Fruit fly (Drosophila melanogaster) whole organism, embryonic: ENCODE measurements around the gene CG15506.

Source experiments
- Abd-B ChIP-seq: fragments of 200-800 bp; sonication (Bioruptor generic); optimal IDR thresholded peaks from 2 replicates; lab custom pipeline; 2018; ENCODE audit warnings: missing biosample characterization, mild to moderate bottlenecking, missing genetic modification characterization, moderate library complexity
- CG10267 ChIP-seq: fragments of 200-800 bp; sonication (Bioruptor generic); optimal IDR thresholded peaks from 2 replicates; lab custom pipeline; 2018; ENCODE audit warnings: missing biosample characterization, mild to moderate bottlenecking, missing genetic modification characterization, moderate library complexity
- CG10321 ChIP-seq: fragments of 200-800 bp; sonication (Bioruptor generic); IDR thresholded peaks from 2 replicates; pipeline ENCODE4 v1.3.6; 2022; ENCODE audit warnings: missing biosample characterization, missing genetic modification characterization
- CG10979 ChIP-seq: fragments of 200-800 bp; sonication (Bioruptor generic); optimal IDR thresholded peaks from 2 replicates; lab custom pipeline; 2018; ENCODE audit warnings: missing biosample characterization, mild to moderate bottlenecking, missing genetic modification characterization, moderate library complexity
- CG11696 ChIP-seq: fragments of 200-800 bp; sonication (Bioruptor generic); IDR thresholded peaks from 2 replicates; pipeline ENCODE4 v1.3.6; 2022; ENCODE audit warnings: missing biosample characterization, missing genetic modification characterization
- CG13775 ChIP-seq: fragments of 200-800 bp; sonication (Bioruptor generic); optimal IDR thresholded peaks from 3 replicates; lab custom pipeline; 2017; ENCODE audit warnings: missing biosample characterization, mild to moderate bottlenecking, missing genetic modification characterization
- CG1602 ChIP-seq: fragments of 200-800 bp; sonication (Bioruptor generic); optimal IDR thresholded peaks from 3 replicates; lab custom pipeline; 2016; ENCODE audit warnings: missing biosample characterization, missing genetic modification characterization
- CG17359 ChIP-seq: fragments of 200-800 bp; sonication (Bioruptor generic); optimal IDR thresholded peaks from 3 replicates; lab custom pipeline; 2018; ENCODE audit warnings: missing biosample characterization, mild to moderate bottlenecking, missing genetic modification characterization, moderate library complexity
- CG18262 ChIP-seq: fragments of 200-800 bp; optimal IDR thresholded peaks from 3 replicates; lab custom pipeline; 2019; ENCODE audit warnings: missing biosample characterization, mild to moderate bottlenecking, missing genetic modification characterization, moderate library complexity
- CG31388 ChIP-seq: fragments of 200-800 bp; sonication (Bioruptor generic); optimal IDR thresholded peaks from 2 replicates; lab custom pipeline; 2016; ENCODE audit warnings: missing biosample characterization, missing genetic modification characterization
- CG32772 ChIP-seq: fragments of 200-800 bp; sonication (Bioruptor generic); IDR thresholded peaks from 2 replicates; pipeline ENCODE4 v1.3.6; 2022; ENCODE audit warnings: missing biosample characterization, missing genetic modification characterization
- CG34422 ChIP-seq: fragments of 200-800 bp; sonication (Bioruptor generic); IDR thresholded peaks from 3 replicates; pipeline ENCODE4 v1.3.6; 2022; ENCODE audit warnings: missing biosample characterization, missing genetic modification characterization
- CG4328 ChIP-seq: fragments of 200-800 bp; sonication (Bioruptor generic); optimal IDR thresholded peaks from 3 replicates; lab custom pipeline; 2017; ENCODE audit warnings: missing biosample characterization, missing genetic modification reagents, missing genetic modification characterization
- CG5180 ChIP-seq: fragments of 200-800 bp; sonication (Bioruptor generic); optimal IDR thresholded peaks from 3 replicates; lab custom pipeline; 2017; ENCODE audit warnings: missing biosample characterization, missing genetic modification characterization, mild to moderate bottlenecking, moderate library complexity, missing genetic modification reagents
- CG7839 ChIP-seq: fragments of 200-800 bp; sonication (Bioruptor generic); optimal IDR thresholded peaks from 3 replicates; lab custom pipeline; 2018; ENCODE audit warnings: missing biosample characterization, mild to moderate bottlenecking, missing genetic modification characterization, moderate library complexity
- CG7963 ChIP-seq: fragments of 200-800 bp; sonication (Bioruptor generic); IDR thresholded peaks from 3 replicates; pipeline ENCODE4 v1.3.6; 2022; ENCODE audit warnings: missing biosample characterization, missing genetic modification characterization; ENCODE audit not compliant: partially characterized antibody
- Camta ChIP-seq: fragments of 200-800 bp; sonication (Bioruptor generic); optimal IDR thresholded peaks from 2 replicates; lab custom pipeline; 2016; ENCODE audit warnings: missing biosample characterization, missing genetic modification characterization
- CoRest ChIP-seq: fragments of 200-800 bp; sonication (Bioruptor generic); optimal IDR thresholded peaks from 3 replicates; lab custom pipeline; 2018; ENCODE audit warnings: missing biosample characterization, mild to moderate bottlenecking, missing genetic modification characterization, moderate library complexity
- D19A ChIP-seq: fragments of 200-800 bp; optimal IDR thresholded peaks from 3 replicates; lab custom pipeline; 2019; ENCODE audit warnings: missing biosample characterization, mild to moderate bottlenecking, missing genetic modification characterization, moderate library complexity
- Ets97D ChIP-seq: fragments of 200-800 bp; sonication (Bioruptor generic); optimal IDR thresholded peaks from 3 replicates; lab custom pipeline; 2016; ENCODE audit warnings: missing biosample characterization, missing genetic modification characterization
- Gsc ChIP-seq: fragments of 200-800 bp; sonication (Bioruptor generic); IDR thresholded peaks from 2 replicates; pipeline ENCODE4 v1.3.6; 2022; ENCODE audit warnings: missing biosample characterization, missing genetic modification characterization
- Hmr ChIP-seq: fragments of 200-800 bp; sonication (Bioruptor generic); optimal IDR thresholded peaks from 3 replicates; lab custom pipeline; 2017; ENCODE audit warnings: mild to moderate bottlenecking, missing biosample characterization, missing genetic modification reagents, missing genetic modification characterization
- Hr3 ChIP-seq: fragments of 200-800 bp; sonication (Bioruptor generic); optimal IDR thresholded peaks from 3 replicates; lab custom pipeline; 2016; ENCODE audit warnings: missing biosample characterization, missing genetic modification characterization
- Lim3 ChIP-seq: fragments of 200-800 bp; sonication (Bioruptor generic); IDR thresholded peaks from 2 replicates; pipeline ENCODE4 v1.3.6; 2022; ENCODE audit warnings: missing biosample characterization, missing genetic modification characterization
- Myb ChIP-seq: fragments of 200-800 bp; sonication (Bioruptor generic); optimal IDR thresholded peaks from 2 replicates; lab custom pipeline; 2016; ENCODE audit warnings: missing biosample characterization, missing genetic modification characterization
- Nf-YC ChIP-seq: fragments of 200-800 bp; optimal IDR thresholded peaks from 3 replicates; lab custom pipeline; 2019; ENCODE audit warnings: missing biosample characterization, mild to moderate bottlenecking, missing genetic modification characterization, moderate library complexity
- PHDP ChIP-seq: fragments of 200-800 bp; sonication (Bioruptor generic); optimal IDR thresholded peaks from 3 replicates; lab custom pipeline; 2018; ENCODE audit warnings: missing biosample characterization, mild to moderate bottlenecking, missing genetic modification characterization, moderate library complexity
- Ptx1 ChIP-seq: fragments of 200-800 bp; sonication (Bioruptor generic); IDR thresholded peaks from 2 replicates; pipeline ENCODE4 v1.3.6; 2022; ENCODE audit warnings: missing biosample characterization, missing genetic modification characterization
- Sox102F ChIP-seq: fragments of 200-800 bp; sonication (Bioruptor generic); optimal IDR thresholded peaks from 2 replicates; lab custom pipeline; 2018; ENCODE audit warnings: missing biosample characterization, mild to moderate bottlenecking, missing genetic modification characterization, moderate library complexity
- Vsx1 ChIP-seq: fragments of 200-800 bp; sonication (Bioruptor generic); optimal IDR thresholded peaks from 2 replicates; lab custom pipeline; 2017; ENCODE audit warnings: missing biosample characterization, mild to moderate bottlenecking, missing genetic modification characterization, missing genetic modification reagents
- az2 ChIP-seq: fragments of 200-800 bp; sonication (Bioruptor generic); optimal IDR thresholded peaks from 3 replicates; lab custom pipeline; 2016; ENCODE audit warnings: missing biosample characterization, missing genetic modification characterization
- da ChIP-seq: fragments of 200-800 bp; sonication (Bioruptor generic); optimal IDR thresholded peaks from 2 replicates; lab custom pipeline; 2016; ENCODE audit warnings: missing biosample characterization, missing genetic modification characterization
- disco-r ChIP-seq: fragments of 200-800 bp; sonication (Bioruptor generic); optimal IDR thresholded peaks from 2 replicates; lab custom pipeline; 2016; ENCODE audit warnings: missing biosample characterization, missing genetic modification characterization
- grau ChIP-seq: fragments of 200-800 bp; optimal IDR thresholded peaks from 3 replicates; lab custom pipeline; 2019; ENCODE audit warnings: missing biosample characterization, mild to moderate bottlenecking, missing genetic modification characterization, moderate library complexity
- gsb ChIP-seq: fragments of 200-800 bp; sonication (Bioruptor generic); IDR thresholded peaks from 2 replicates; pipeline ENCODE4 v1.3.6; 2022; ENCODE audit warnings: missing biosample characterization, missing genetic modification characterization
- hbn ChIP-seq: fragments of 200-800 bp; sonication (Bioruptor generic); IDR thresholded peaks from 2 replicates; pipeline ENCODE4 v1.3.6; 2022; ENCODE audit warnings: missing biosample characterization, missing genetic modification characterization; ENCODE audit not compliant: partially characterized antibody
- insv ChIP-seq, 2 experiments: fragments of 200-800 bp; sonication (Bioruptor generic); optimal IDR thresholded peaks; 3 replicates each; lab custom pipeline; 2016 to 2018; ENCODE audit warnings: missing biosample characterization in 2 of 2, missing genetic modification characterization in 2 of 2
- lab ChIP-seq: fragments of 200-800 bp; sonication (Bioruptor generic); optimal IDR thresholded peaks from 3 replicates; lab custom pipeline; 2017; ENCODE audit warnings: missing biosample characterization, missing genetic modification characterization, mild to moderate bottlenecking, moderate library complexity, missing genetic modification reagents
- lbe ChIP-seq: fragments of 200-800 bp; sonication (Bioruptor generic); optimal IDR thresholded peaks from 2 replicates; lab custom pipeline; 2016; ENCODE audit warnings: missing biosample characterization, mild to moderate bottlenecking, missing genetic modification characterization
- mam ChIP-seq: fragments of 200-800 bp; sonication (Bioruptor generic); optimal IDR thresholded peaks from 3 replicates; lab custom pipeline; 2016; ENCODE audit warnings: missing biosample characterization, missing genetic modification characterization
- otp ChIP-seq: fragments of 200-800 bp; sonication (Bioruptor generic); IDR thresholded peaks from 3 replicates; pipeline ENCODE4, ENCODE4 v1.3.6; 2022; ENCODE audit warnings: missing biosample characterization, missing genetic modification characterization
- pan ChIP-seq, 4 experiments: fragments of >200 bp in 3 of 4; fragments of 200-800 bp in 1 of 4; sonication (Bioruptor generic) in 1 of 4; optimal IDR thresholded peaks in 3 of 4; IDR thresholded peaks in 1 of 4; 2 replicates each; pipeline versions ENCODE4 v1.3.6 to Lab custom; 2017 to 2022; ENCODE audit warnings: missing biosample characterization in 2 of 4, missing genetic modification characterization in 2 of 4, mixed read lengths in 1 of 4
- sc ChIP-seq, 3 experiments: fragments of >200 bp in 2 of 3; fragments of 200-800 bp in 1 of 3; sonication (Bioruptor generic) in 1 of 3; optimal IDR thresholded peaks; 2 replicates in 2 of 3; 3 replicates in 1 of 3; lab custom pipeline; 2017; ENCODE audit warnings: mild to moderate bottlenecking in 1 of 3, missing biosample characterization in 1 of 3, missing genetic modification characterization in 1 of 3, missing genetic modification reagents in 1 of 3
- sens-2 ChIP-seq: fragments of 200-800 bp; sonication (Bioruptor generic); IDR thresholded peaks from 2 replicates; pipeline ENCODE4 v1.3.6; 2022; ENCODE audit warnings: missing biosample characterization, missing genetic modification characterization
- tap ChIP-seq: fragments of 200-800 bp; optimal IDR thresholded peaks from 3 replicates; lab custom pipeline; 2019; ENCODE audit warnings: missing biosample characterization, mild to moderate bottlenecking, missing genetic modification characterization, moderate library complexity
- tgo ChIP-seq: fragments of 200-800 bp; sonication (Bioruptor generic); IDR thresholded peaks from 3 replicates; pipeline ENCODE4 v1.3.6; 2022; ENCODE audit warnings: missing biosample characterization, missing genetic modification characterization
- tin ChIP-seq: fragments of 200-800 bp; sonication (Bioruptor generic); optimal IDR thresholded peaks from 3 replicates; lab custom pipeline; 2016; ENCODE audit warnings: missing biosample characterization, missing genetic modification characterization
- toy ChIP-seq: fragments of 200-800 bp; sonication (Bioruptor generic); IDR thresholded peaks from 2 replicates; pipeline ENCODE4 v1.3.6; 2022; ENCODE audit warnings: missing biosample characterization, missing genetic modification characterization
- unpg ChIP-seq: fragments of 200-800 bp; sonication (Bioruptor generic); optimal IDR thresholded peaks from 3 replicates; lab custom pipeline; 2018; ENCODE audit warnings: missing biosample characterization, mild to moderate bottlenecking, missing genetic modification characterization, moderate library complexity
- yki ChIP-seq: fragments of >200 bp; optimal IDR thresholded peaks from 3 replicates; lab custom pipeline; 2018

The CG15506 gene

DNA sequence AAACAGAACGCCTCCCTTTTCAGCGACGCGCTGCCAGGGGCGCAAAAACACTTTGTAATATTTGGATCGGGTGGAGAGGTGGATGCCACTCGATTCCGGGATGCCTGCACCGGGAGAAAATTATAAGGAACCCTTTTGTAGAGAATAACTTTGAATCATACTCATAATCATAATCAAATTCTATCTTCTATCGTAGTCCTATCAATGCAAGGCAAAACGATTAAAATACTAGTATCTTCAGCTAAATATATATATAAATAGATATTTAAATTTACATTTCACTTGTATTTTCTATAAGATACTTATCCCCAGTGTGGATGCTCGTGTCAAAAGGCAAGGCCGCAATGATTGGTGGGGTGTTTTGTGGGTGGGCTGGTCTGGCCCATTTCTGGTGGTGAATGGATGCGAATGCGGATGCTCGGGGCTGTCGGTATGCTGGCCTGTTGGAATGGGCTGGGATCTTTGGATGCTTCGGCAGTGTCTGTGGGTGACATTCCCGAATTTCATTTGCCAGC, 12.6 kb upstream of the CG15506 start (continued):
- no peak for TF ChIP-seq hbn (GFP tag; lab: Robert Waterston, UW)
- TF ChIP-seq gsb (GFP tag; lab: Robert Waterston, UW), result no peak
- TF ChIP-seq Hmr (GFP tag; lab: Kevin White, UChicago), result no peak
- peak; percentile 17 for TF ChIP-seq unpg (GFP tag; lab: Kevin White, UChicago)
- TF ChIP-seq CG11696 (GFP tag; lab: Robert Waterston, UW), result no peak
- no peak for TF ChIP-seq Gsc
- TF ChIP-seq toy, result no peak
- TF ChIP-seq CG34422 (GFP tag; lab: Robert Waterston, UW), result no peak
- TF ChIP-seq Lim3 (GFP tag; lab: Robert Waterston, UW), result no peak
- TF ChIP-seq tin (GFP tag; lab: Kevin White, UChicago), result no peak
- peak; percentile 55 for TF ChIP-seq Nf-YC (tag; lab: Kevin White, UChicago)
- no peak for TF ChIP-seq lbe (GFP tag; lab: Kevin White, UChicago)
- no peak for TF ChIP-seq mam
- no peak for TF ChIP-seq sc (optimal IDR thresholded peaks at IDR 0.05; lab: Kevin White, UChicago)
- TF ChIP-seq sc (GFP tag; optimal IDR thresholded peaks at IDR 0.05; lab: Kevin White, UChicago), result no peak
- no peak for TF ChIP-seq otp (GFP tag; lab: Robert Waterston, UW)
- no peak for TF ChIP-seq yki (lab: Kevin White, UChicago)
- TF ChIP-seq Camta (GFP tag; lab: Kevin White, UChicago), result no peak
- no peak for TF ChIP-seq Abd-B (GFP tag; lab: Kevin White, UChicago)
- no peak for TF ChIP-seq Ets97D (GFP tag; lab: Kevin White, UChicago)
- no peak for TF ChIP-seq Myb (GFP tag; lab: Kevin White, UChicago)
- no peak for TF ChIP-seq CG31388
- no peak for TF ChIP-seq Ptx1 (GFP tag; lab: Robert Waterston, UW)
- TF ChIP-seq CG17359 (tag; lab: Kevin White, UChicago), result peak; percentile 5
- TF ChIP-seq CG10979 (tag; lab: Kevin White, UChicago), result peak; percentile 23
- TF ChIP-seq az2 (GFP tag; lab: Kevin White, UChicago), result peak; percentile 15
- peak; percentile 12 for TF ChIP-seq CG7839 (tag; lab: Kevin White, UChicago)
- no peak for TF ChIP-seq CG5180 (GFP tag; lab: Kevin White, UChicago)
- no peak for TF ChIP-seq disco-r (GFP tag; lab: Kevin White, UChicago)
- TF ChIP-seq D19A, result peak; percentile 32
- TF ChIP-seq tap (tag; lab: Kevin White, UChicago), result no peak
- TF ChIP-seq CG10267 (tag; lab: Kevin White, UChicago), result peak; percentile 1
- TF ChIP-seq tgo, result no peak
- TF ChIP-seq CG10321, result no peak
- TF ChIP-seq CG18262 (tag; lab: Kevin White, UChicago), result peak; percentile 2
- peak; percentile 44 for TF ChIP-seq Sox102F
- peak; percentile 14 for TF ChIP-seq grau (tag; lab: Kevin White, UChicago)
- no peak for TF ChIP-seq PHDP (tag; lab: Kevin White, UChicago)
- no peak for TF ChIP-seq pan (optimal IDR thresholded peaks at IDR 0.05; lab: Kevin White, UChicago)
- no peak for TF ChIP-seq pan (GFP tag; optimal IDR thresholded peaks at IDR 0.05 in 1 of 2, IDR thresholded peaks at IDR 0.05 in 1 of 2)
- no peak for TF ChIP-seq lab
- TF ChIP-seq CG4328 (GFP tag; lab: Kevin White, UChicago), result no peak
- TF ChIP-seq sens-2 (GFP tag; lab: Robert Waterston, UW), result no peak
- no peak for TF ChIP-seq Vsx1 (GFP tag; lab: Kevin White, UChicago)
- no peak for TF ChIP-seq CG7963 (GFP tag; lab: Robert Waterston, UW)
- TF ChIP-seq insv (GFP tag; optimal IDR thresholded peaks at IDR 0.05; lab: Kevin White, UChicago), result no peak
- no peak for TF ChIP-seq CG1602 (GFP tag; lab: Kevin White, UChicago)
- peak; percentile 0 for TF ChIP-seq CoRest (tag; lab: Kevin White, UChicago)
- no peak for TF ChIP-seq CG32772 (GFP tag; lab: Robert Waterston, UW)
- no peak for TF ChIP-seq Hr3 (GFP tag; lab: Kevin White, UChicago)
- no peak for TF ChIP-seq CG13775
- no peak for TF ChIP-seq da (GFP tag; lab: Kevin White, UChicago)
